Worm (Caenorhabditis elegans): ENCODE results near the gene sri-50.

DNA sequence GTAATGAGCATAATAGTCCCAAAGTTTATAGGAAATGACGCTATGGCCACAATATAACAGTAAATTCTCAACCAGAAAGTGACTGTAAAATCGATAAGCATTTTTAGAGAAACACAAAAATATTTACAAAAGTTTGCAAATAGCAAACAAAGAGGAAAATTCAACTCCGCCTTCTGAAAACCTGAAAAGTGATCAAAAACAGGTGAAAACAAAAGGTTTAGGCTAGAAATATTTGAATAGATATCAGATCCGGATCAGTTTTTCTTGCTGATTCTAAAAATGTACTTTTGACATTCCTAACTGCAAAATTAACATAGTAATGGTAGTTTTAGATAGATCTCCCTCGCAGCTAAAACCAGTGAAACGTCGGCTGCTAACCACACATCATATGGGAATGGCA lies 4.5 kb upstream of the sri-50 start, which contains the start of gene sri-51:
- TF ChIP-seq flt-1 (GFP tag; IDR thresholded peaks at IDR 0.05) (no peak), cog-1 (tag; optimal IDR thresholded peaks at IDR 0.05) (no peak), ztf-23 (GFP tag; IDR thresholded peaks at IDR 0.05) (no peak), ztf-29 (GFP tag; IDR thresholded peaks at IDR 0.05) (no peak), klf-2 (GFP tag; conservative IDR thresholded peaks at IDR 0.05) (no peak)
